Fruit fly (Drosophila melanogaster) whole organism, embryonic: ENCODE measurements around the gene Argl.

Experiments
- Aef1 ChIP-seq: fragments of 200-800 bp; sonication (Bioruptor generic); IDR thresholded peaks from 3 replicates; pipeline ENCODE4 v1.3.6; 2022; ENCODE audit warnings: missing biosample characterization, missing genetic modification characterization
- Antp ChIP-seq: fragments of 200-800 bp; sonication (Bioruptor generic); optimal IDR thresholded peaks from 3 replicates; lab custom pipeline; 2016; ENCODE audit warnings: missing biosample characterization, missing genetic modification characterization
- Bteb2 ChIP-seq: fragments of 200-800 bp; sonication (Bioruptor generic); optimal IDR thresholded peaks from 2 replicates; lab custom pipeline; 2016; ENCODE audit warnings: missing biosample characterization, missing genetic modification characterization
- CG10147 ChIP-seq: fragments of 200-800 bp; sonication (Bioruptor generic); optimal IDR thresholded peaks from 2 replicates; lab custom pipeline; 2019; ENCODE audit warnings: missing biosample characterization, mild to moderate bottlenecking, missing genetic modification characterization, moderate library complexity
- CG10209 ChIP-seq: fragments of 200-800 bp; sonication (Bioruptor generic); optimal IDR thresholded peaks from 3 replicates; lab custom pipeline; 2017; ENCODE audit warnings: missing biosample characterization, mild to moderate bottlenecking, missing genetic modification characterization, missing genetic modification reagents
- CG11085 ChIP-seq: fragments of 200-800 bp; sonication (Bioruptor generic); IDR thresholded peaks from 2 replicates; pipeline ENCODE4 v1.3.6; 2022; ENCODE audit warnings: missing biosample characterization, missing genetic modification characterization
- CG11456 ChIP-seq: fragments of 200-800 bp; sonication (Bioruptor generic); IDR thresholded peaks from 3 replicates; pipeline ENCODE4 v1.3.6; 2022; ENCODE audit warnings: missing biosample characterization, missing genetic modification characterization
- CG12071 ChIP-seq: fragments of 200-800 bp; sonication (Bioruptor generic); optimal IDR thresholded peaks from 3 replicates; lab custom pipeline; 2018; ENCODE audit warnings: missing biosample characterization, mild to moderate bottlenecking, missing genetic modification characterization
- CG12391 ChIP-seq: fragments of 200-800 bp; sonication (Bioruptor generic); optimal IDR thresholded peaks from 3 replicates; lab custom pipeline; 2018; ENCODE audit warnings: missing biosample characterization, mild to moderate bottlenecking, missing genetic modification characterization, moderate library complexity
- CG13624 ChIP-seq: fragments of 200-800 bp; sonication (Bioruptor generic); optimal IDR thresholded peaks from 2 replicates; lab custom pipeline; 2016; ENCODE audit warnings: missing biosample characterization, missing genetic modification characterization
- CG14965 ChIP-seq: fragments of 200-800 bp; sonication (Bioruptor generic); optimal IDR thresholded peaks from 2 replicates; lab custom pipeline; 2016; ENCODE audit warnings: missing biosample characterization, missing genetic modification characterization, borderline replicate concordance
- CG17359 ChIP-seq: fragments of 200-800 bp; sonication (Bioruptor generic); optimal IDR thresholded peaks from 3 replicates; lab custom pipeline; 2018; ENCODE audit warnings: missing biosample characterization, mild to moderate bottlenecking, missing genetic modification characterization, moderate library complexity
- CG17361 ChIP-seq: fragments of 200-800 bp; sonication (Bioruptor generic); IDR thresholded peaks from 3 replicates; pipeline ENCODE4 v1.3.6; 2022; ENCODE audit warnings: missing biosample characterization, missing genetic modification characterization
- CG17612 ChIP-seq: fragments of 200-800 bp; sonication (Bioruptor generic); IDR thresholded peaks from 2 replicates; pipeline ENCODE4 v1.3.6; 2022; ENCODE audit warnings: missing biosample characterization, missing genetic modification characterization
- CG18619 ChIP-seq: fragments of 200-800 bp; sonication (Bioruptor generic); optimal IDR thresholded peaks from 3 replicates; lab custom pipeline; 2017; ENCODE audit warnings: missing biosample characterization, mild to moderate bottlenecking, missing genetic modification characterization
- CG32772 ChIP-seq: fragments of 200-800 bp; sonication (Bioruptor generic); IDR thresholded peaks from 2 replicates; pipeline ENCODE4 v1.3.6; 2022; ENCODE audit warnings: missing biosample characterization, missing genetic modification characterization
- CG7372 ChIP-seq: fragments of 200-800 bp; sonication (Bioruptor generic); IDR thresholded peaks from 2 replicates; pipeline ENCODE4 v1.3.6; 2022; ENCODE audit warnings: missing biosample characterization, missing genetic modification characterization
- CG7963 ChIP-seq: fragments of 200-800 bp; sonication (Bioruptor generic); IDR thresholded peaks from 3 replicates; pipeline ENCODE4 v1.3.6; 2022; ENCODE audit warnings: missing biosample characterization, missing genetic modification characterization; ENCODE audit not compliant: partially characterized antibody
- CG8290 ChIP-seq, 3 experiments: fragments of 200-800 bp; sonication (Bioruptor generic); optimal IDR thresholded peaks; 2 replicates each; lab custom pipeline; 2016 to 2019; ENCODE audit warnings: missing biosample characterization in 3 of 3, missing genetic modification characterization in 3 of 3, mild to moderate bottlenecking in 2 of 3, moderate library complexity in 1 of 3
- CG8359 ChIP-seq: fragments of 200-800 bp; sonication (Bioruptor generic); optimal IDR thresholded peaks from 2 replicates; lab custom pipeline; 2017; ENCODE audit warnings: missing biosample characterization, mild to moderate bottlenecking, missing genetic modification characterization, borderline replicate concordance
- CG9817 ChIP-seq: fragments of 200-800 bp; sonication (Bioruptor generic); optimal IDR thresholded peaks from 2 replicates; lab custom pipeline; 2018; ENCODE audit warnings: missing biosample characterization, mild to moderate bottlenecking, missing genetic modification characterization, moderate library complexity
- CoRest ChIP-seq: fragments of 200-800 bp; sonication (Bioruptor generic); optimal IDR thresholded peaks from 3 replicates; lab custom pipeline; 2018; ENCODE audit warnings: missing biosample characterization, mild to moderate bottlenecking, missing genetic modification characterization, moderate library complexity
- Dip2 ChIP-seq: fragments of 200-800 bp; sonication (Bioruptor generic); IDR thresholded peaks from 2 replicates; pipeline ENCODE4 v1.3.6; 2022; ENCODE audit warnings: missing biosample characterization, missing genetic modification characterization
- Dp ChIP-seq: fragments of 200-800 bp; sonication (Bioruptor generic); optimal IDR thresholded peaks from 2 replicates; lab custom pipeline; 2018; ENCODE audit warnings: missing biosample characterization, mild to moderate bottlenecking, missing genetic modification characterization, moderate library complexity
- Fer2 ChIP-seq: fragments of 200-800 bp; sonication (Bioruptor generic); optimal IDR thresholded peaks from 2 replicates; lab custom pipeline; 2018; ENCODE audit warnings: missing biosample characterization, mild to moderate bottlenecking, missing genetic modification characterization, moderate library complexity
- Fer3 ChIP-seq: fragments of 200-800 bp; sonication (Bioruptor generic); optimal IDR thresholded peaks from 2 replicates; lab custom pipeline; 2018; ENCODE audit warnings: missing biosample characterization, mild to moderate bottlenecking, missing genetic modification characterization, moderate library complexity
- Gug ChIP-seq: fragments of 200-800 bp; sonication (Bioruptor generic); IDR thresholded peaks from 4 replicates; pipeline ENCODE4 v1.3.6; 2022; ENCODE audit warnings: missing biosample characterization, missing genetic modification characterization
- HHEX ChIP-seq: fragments of 200-800 bp; sonication (Bioruptor generic); optimal IDR thresholded peaks from 3 replicates; lab custom pipeline; 2017; ENCODE audit warnings: missing biosample characterization, mild to moderate bottlenecking, missing genetic modification characterization, missing genetic modification reagents
- HmgD ChIP-seq: fragments of 200-800 bp; sonication (Bioruptor generic); optimal IDR thresholded peaks from 3 replicates; lab custom pipeline; 2016; ENCODE audit warnings: missing biosample characterization, missing genetic modification characterization
- Jarid2 ChIP-seq: fragments of 200-800 bp; sonication (Bioruptor generic); optimal IDR thresholded peaks from 3 replicates; lab custom pipeline; 2017; ENCODE audit warnings: mild to moderate bottlenecking, missing biosample characterization, missing genetic modification reagents, missing genetic modification characterization
- Meics ChIP-seq: fragments of 200-800 bp; sonication (Bioruptor generic); optimal IDR thresholded peaks from 2 replicates; lab custom pipeline; 2017; ENCODE audit warnings: missing biosample characterization, mild to moderate bottlenecking, missing genetic modification characterization
- Rfx ChIP-seq: fragments of 200-800 bp; sonication (Bioruptor generic); IDR thresholded peaks from 2 replicates; pipeline ENCODE4 v1.3.6; 2022; ENCODE audit warnings: missing biosample characterization, missing genetic modification characterization
- TFAM ChIP-seq: fragments of 200-800 bp; sonication (Bioruptor generic); optimal IDR thresholded peaks from 2 replicates; lab custom pipeline; 2017; ENCODE audit warnings: missing biosample characterization, missing genetic modification characterization, inconsistent platforms
- ac ChIP-seq: fragments of 200-800 bp; sonication (Bioruptor generic); optimal IDR thresholded peaks from 3 replicates; lab custom pipeline; 2017; ENCODE audit warnings: missing biosample characterization, mild to moderate bottlenecking, missing genetic modification characterization
- al ChIP-seq: fragments of 200-800 bp; sonication (Bioruptor generic); IDR thresholded peaks from 2 replicates; pipeline ENCODE4 v1.3.6; 2022; ENCODE audit warnings: missing biosample characterization, missing genetic modification characterization
- bbx ChIP-seq: fragments of 200-800 bp; sonication (Bioruptor generic); IDR thresholded peaks from 2 replicates; pipeline ENCODE4 v1.3.6; 2022; ENCODE audit warnings: missing biosample characterization, missing genetic modification characterization; ENCODE audit not compliant: partially characterized antibody
- cg ChIP-seq: fragments of 200-800 bp; sonication (Bioruptor generic); optimal IDR thresholded peaks from 3 replicates; lab custom pipeline; 2019; ENCODE audit warnings: missing biosample characterization, mild to moderate bottlenecking, missing genetic modification characterization, moderate library complexity
- crol ChIP-seq: fragments of 200-800 bp; sonication (Bioruptor generic); IDR thresholded peaks from 2 replicates; pipeline ENCODE4 v1.3.6; 2022; ENCODE audit warnings: missing biosample characterization, missing genetic modification characterization
- dysf ChIP-seq: fragments of 200-800 bp; sonication (Bioruptor generic); IDR thresholded peaks from 3 replicates; pipeline ENCODE4 v1.3.6; 2022; ENCODE audit warnings: missing biosample characterization, missing genetic modification characterization
- fd64A ChIP-seq: fragments of 200-800 bp; sonication (Bioruptor generic); optimal IDR thresholded peaks from 3 replicates; lab custom pipeline; 2018; ENCODE audit warnings: missing biosample characterization, mild to moderate bottlenecking, missing genetic modification characterization
- gce ChIP-seq: fragments of 200-800 bp; sonication (Bioruptor generic); IDR thresholded peaks from 3 replicates; pipeline ENCODE4 v1.3.6; 2022; ENCODE audit warnings: missing biosample characterization, missing genetic modification characterization
- ham ChIP-seq: fragments of 200-800 bp; sonication (Bioruptor generic); IDR thresholded peaks from 2 replicates; pipeline ENCODE4 v1.3.6; 2022; ENCODE audit warnings: missing biosample characterization, missing genetic modification characterization
- ind ChIP-seq: fragments of 200-800 bp; sonication (Bioruptor generic); optimal IDR thresholded peaks from 3 replicates; lab custom pipeline; 2016; ENCODE audit warnings: missing biosample characterization, missing genetic modification characterization
- mirr ChIP-seq: fragments of 200-800 bp; sonication (Bioruptor generic); optimal IDR thresholded peaks from 3 replicates; lab custom pipeline; 2018; ENCODE audit warnings: missing biosample characterization, mild to moderate bottlenecking, missing genetic modification characterization
- nerfin-2 ChIP-seq: fragments of 200-800 bp; sonication (Bioruptor generic); IDR thresholded peaks from 2 replicates; pipeline ENCODE4 v1.3.6; 2022; ENCODE audit warnings: missing biosample characterization, missing genetic modification characterization; ENCODE audit not compliant: partially characterized antibody
- row ChIP-seq: fragments of 200-800 bp; sonication (Bioruptor generic); IDR thresholded peaks from 3 replicates; pipeline ENCODE4 v1.3.6; 2022; ENCODE audit warnings: missing biosample characterization, missing genetic modification characterization
- sisA ChIP-seq: fragments of 200-800 bp; sonication (Bioruptor generic); IDR thresholded peaks from 2 replicates; pipeline ENCODE4 v1.3.6; 2022; ENCODE audit warnings: missing biosample characterization, missing genetic modification characterization
- sug ChIP-seq: fragments of 200-800 bp; optimal IDR thresholded peaks from 2 replicates; lab custom pipeline; 2019; ENCODE audit warnings: missing biosample characterization, mild to moderate bottlenecking, missing genetic modification characterization, moderate library complexity
- vvl ChIP-seq: fragments of 200-800 bp; sonication (Bioruptor generic); IDR thresholded peaks from 2 replicates; pipeline ENCODE4 v1.3.6; 2022; ENCODE audit warnings: missing biosample characterization, missing genetic modification characterization
- yki ChIP-seq: fragments of >200 bp; optimal IDR thresholded peaks from 3 replicates; lab custom pipeline; 2018

Gene Argl

dm6 chr2L:8894224-8894623 lies 47.7 kb downstream of the Argl start (continued):
- TF ChIP-seq CG17359 (tag; lab: Kevin White, UChicago) (no peak), CG11456 (GFP tag; lab: Robert Waterston, UW) (peak; percentile 83), mirr (GFP tag; lab: Kevin White, UChicago) (peak; percentile 50), Meics (peak; percentile 69), sug (peak; percentile 38), Aef1 (GFP tag; lab: Robert Waterston, UW) (peak; percentile 55; the same call in 1 of the 3 replicates), ind (GFP tag; lab: Kevin White, UChicago) (peak; percentile 49), Fer3 (tag; lab: Kevin White, UChicago) (peak; percentile 63), CG8290 (GFP tag; optimal IDR thresholded peaks at IDR 0.05; lab: Kevin White, UChicago) (no peak), CG8290 (tag; optimal IDR thresholded peaks at IDR 0.05; lab: Kevin White, UChicago) (peak in 1 of 2 experiments; percentile 74), CG14965 (GFP tag; lab: Kevin White, UChicago) (no peak), CG10209 (GFP tag; lab: Kevin White, UChicago) (peak; percentile 7), HmgD (GFP tag; lab: Kevin White, UChicago) (no peak), fd64A (GFP tag; lab: Kevin White, UChicago) (no peak), Antp (GFP tag; lab: Kevin White, UChicago) (peak; percentile 49), Rfx (GFP tag; lab: Robert Waterston, UW) (peak; percentile 88), CG18619 (GFP tag; lab: Kevin White, UChicago) (no peak), CG10147 (GFP tag; lab: Kevin White, UChicago) (peak; percentile 61), CG7963 (GFP tag; lab: Robert Waterston, UW) (no peak), Dip2 (GFP tag; lab: Robert Waterston, UW) (no peak), CG8359 (GFP tag; lab: Kevin White, UChicago) (no peak), yki (lab: Kevin White, UChicago) (no peak), Fer2 (tag; lab: Kevin White, UChicago) (peak; percentile 17), sisA (GFP tag; lab: Robert Waterston, UW) (no peak), CG13624 (GFP tag; lab: Kevin White, UChicago) (peak; percentile 71), row (GFP tag; lab: Robert Waterston, UW) (peak; percentile 46; the same call in 2 of the 3 replicates), CG12071 (GFP tag; lab: Kevin White, UChicago) (peak; percentile 33), Gug (GFP tag; lab: Robert Waterston, UW) (peak; percentile 63; the same call in 2 of the 4 replicates), bbx (GFP tag; lab: Robert Waterston, UW) (no peak), nerfin-2 (no peak), Jarid2 (no peak), CG32772 (GFP tag; lab: Robert Waterston, UW) (peak; percentile 28; the same call in 1 of the 2 replicates), al (GFP tag; lab: Robert Waterston, UW) (peak; percentile 80), CG12391 (tag; lab: Kevin White, UChicago) (no peak), CG17361 (GFP tag; lab: Robert Waterston, UW) (0 out of 3 replicates have a peak, but pooled peaks have one; percentile 33), ac (GFP tag; lab: Kevin White, UChicago) (no peak), HHEX (GFP tag; lab: Kevin White, UChicago) (peak; percentile 19), gce (GFP tag; lab: Robert Waterston, UW) (no peak), CG11085 (GFP tag; lab: Robert Waterston, UW) (peak; percentile 55; the same call in 1 of the 2 replicates), crol (GFP tag; lab: Robert Waterston, UW) (no peak), CG9817 (tag; lab: Kevin White, UChicago) (peak; percentile 42), CoRest (tag; lab: Kevin White, UChicago) (peak; percentile 27), cg (GFP tag; lab: Kevin White, UChicago) (no peak), Dp (GFP tag; lab: Kevin White, UChicago) (no peak), TFAM (GFP tag; lab: Kevin White, UChicago) (no peak), CG7372 (peak; percentile 54), vvl (GFP tag; lab: Robert Waterston, UW) (peak; percentile 36; the same call in 1 of the 2 replicates), CG17612 (GFP tag; lab: Robert Waterston, UW) (peak; percentile 36; the same call in 1 of the 2 replicates), Bteb2 (GFP tag; lab: Kevin White, UChicago) (peak; percentile 17), ham (GFP tag; lab: Robert Waterston, UW) (peak; percentile 11; the same call in 1 of the 2 replicates), dysf (peak; percentile 61; the same call in 2 of the 3 replicates)
